Fruit fly (Drosophila melanogaster): ENCODE measurements around the gene SF1.
A peak's percentile ranks its signal among the peaks of the same experiment; 100 is the strongest.

Gene SF1

DNA sequence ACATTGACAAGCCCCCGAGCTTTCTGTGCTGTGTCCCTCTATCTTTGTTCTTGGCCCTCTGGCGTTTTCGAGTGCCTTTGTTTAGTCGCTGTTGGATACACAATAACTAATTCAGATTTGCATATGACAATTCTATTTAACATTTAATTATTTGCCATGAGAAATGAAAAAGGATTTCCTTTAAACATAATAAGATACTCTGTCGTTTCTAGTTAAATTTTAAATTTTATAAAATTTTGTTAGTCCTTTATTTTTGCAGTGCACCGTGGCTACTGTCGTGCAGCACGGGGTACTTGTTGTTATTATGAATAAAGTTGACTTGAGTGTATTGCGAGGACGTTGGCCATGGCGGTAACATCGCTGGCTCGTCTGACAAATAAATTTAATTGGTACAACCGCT is 37.4 kb upstream of the SF1 start:
- no peak for TF ChIP-seq psq (GFP tag; optimal IDR thresholded peaks at IDR 0.05)
- TF ChIP-seq fru (GFP tag; optimal IDR thresholded peaks at IDR 0.05): peak; percentile 10
- no peak for TF ChIP-seq dmrt93B (GFP tag; optimal IDR thresholded peaks at IDR 0.05)
- TF ChIP-seq foxo (GFP tag; optimal IDR thresholded peaks at IDR 0.05): peak in 1 of 2 experiments; percentile 12
- no peak for TF ChIP-seq dsf (GFP tag; optimal IDR thresholded peaks at IDR 0.05; ENCODE audit: borderline replicate concordance)
- TF ChIP-seq Dfd (GFP tag; optimal IDR thresholded peaks at IDR 0.05): no peak
- TF ChIP-seq Sp1 (GFP tag; optimal IDR thresholded peaks at IDR 0.05): no peak
- peak; percentile 6 for TF ChIP-seq HLH106 (tag; optimal IDR thresholded peaks at IDR 0.05)
- no peak for TF ChIP-seq Hr83 (GFP tag; optimal IDR thresholded peaks at IDR 0.05; ENCODE audit: poor library complexity, severe bottlenecking)
- TF ChIP-seq usp (GFP tag; optimal IDR thresholded peaks at IDR 0.05): no peak

DNA sequence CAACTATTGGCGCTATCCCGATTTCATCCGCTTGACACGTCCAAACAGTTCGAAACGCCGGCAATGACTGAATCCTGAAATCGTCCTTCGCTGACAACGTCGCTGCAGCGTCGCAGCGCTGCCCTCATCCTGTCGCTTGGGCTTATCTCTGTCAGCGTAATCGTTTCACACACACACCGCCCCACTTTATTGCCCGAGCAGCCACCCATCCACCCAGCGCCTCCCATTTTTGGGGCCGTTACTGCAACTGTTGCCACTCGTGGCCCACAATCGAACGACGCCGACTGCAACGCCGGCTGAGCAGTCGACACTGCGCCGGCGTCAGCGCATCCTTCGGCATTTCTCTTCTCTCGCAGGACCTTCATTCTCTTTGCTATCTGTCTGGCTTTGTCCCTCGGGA is 34.6 kb upstream of the SF1 start, which contains the start of gene Dscam3:
Gene Dscam3 (minus strand): TSS at position 69 of the 400 bp plus-strand sequence.
- no peak for TF ChIP-seq br (GFP tag; optimal IDR thresholded peaks at IDR 0.05)
- no peak for TF ChIP-seq tai (GFP tag; optimal IDR thresholded peaks at IDR 0.05)
- no peak for TF ChIP-seq dl (GFP tag; optimal IDR thresholded peaks at IDR 0.05; ENCODE audit: insufficient read depth in 1 of 2, partially characterized antibody in 2 of 2)
- TF ChIP-seq Mio (GFP tag; optimal IDR thresholded peaks at IDR 0.05): no peak
- no peak for TF ChIP-seq Hr78 (GFP tag; optimal IDR thresholded peaks at IDR 0.05)
- no peak for TF ChIP-seq ey (GFP tag; optimal IDR thresholded peaks at IDR 0.05)
- TF ChIP-seq sage (GFP tag; optimal IDR thresholded peaks at IDR 0.05): no peak
- no peak for TF ChIP-seq Vsx2 (GFP tag; optimal IDR thresholded peaks at IDR 0.05; ENCODE audit: partially characterized antibody)
- TF ChIP-seq CG32264 (GFP tag; optimal IDR thresholded peaks at IDR 0.05): no peak
- no peak for TF ChIP-seq Hr83 (GFP tag; optimal IDR thresholded peaks at IDR 0.05; ENCODE audit: poor library complexity, severe bottlenecking)
- no peak for TF ChIP-seq N (GFP tag; optimal IDR thresholded peaks at IDR 0.05)
- TF ChIP-seq CrebA (GFP tag; optimal IDR thresholded peaks at IDR 0.05; ENCODE audit: borderline replicate concordance): no peak
- no peak for TF ChIP-seq OdsH (GFP tag; optimal IDR thresholded peaks at IDR 0.05)
- no peak for TF ChIP-seq CG9705 (GFP tag; optimal IDR thresholded peaks at IDR 0.05)
- no peak for TF ChIP-seq Rel (GFP tag; optimal IDR thresholded peaks at IDR 0.05)
- no peak for TF ChIP-seq Rel (tag; optimal IDR thresholded peaks at IDR 0.05)
- no peak for TF ChIP-seq Jra (GFP tag; optimal IDR thresholded peaks at IDR 0.05)
- no peak for TF ChIP-seq dsf (GFP tag; optimal IDR thresholded peaks at IDR 0.05; ENCODE audit: borderline replicate concordance)
- no peak for TF ChIP-seq Dfd (GFP tag; optimal IDR thresholded peaks at IDR 0.05)

DNA sequence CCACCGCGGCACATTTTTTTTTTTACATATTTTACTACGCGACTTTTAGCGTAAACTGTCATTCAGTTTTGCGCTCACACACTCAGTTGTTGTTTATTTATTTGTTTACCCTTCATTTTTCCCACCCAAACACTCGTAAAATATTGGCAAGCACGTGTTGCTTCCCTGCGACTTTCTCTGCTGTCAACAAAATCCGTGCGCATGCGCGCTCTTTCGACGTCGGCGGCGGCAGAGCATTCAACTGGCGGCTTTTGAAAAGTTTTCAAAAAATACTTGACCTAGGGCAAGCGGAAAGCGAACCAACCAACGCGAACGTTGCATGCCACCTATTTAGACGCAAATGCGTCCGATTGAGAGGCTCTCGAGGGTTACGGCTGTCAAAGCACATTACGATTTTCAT is 33.4 kb upstream of the SF1 start:
- TF ChIP-seq brk (GFP tag; optimal IDR thresholded peaks at IDR 0.05) (no peak), Mio (GFP tag; optimal IDR thresholded peaks at IDR 0.05) (no peak), Hr78 (GFP tag; optimal IDR thresholded peaks at IDR 0.05) (no peak), Abd-B (GFP tag; optimal IDR thresholded peaks at IDR 0.05) (no peak), usp (GFP tag; optimal IDR thresholded peaks at IDR 0.05) (no peak), Rel (GFP tag; optimal IDR thresholded peaks at IDR 0.05) (no peak), Rel (tag; optimal IDR thresholded peaks at IDR 0.05) (no peak), Dfd (GFP tag; optimal IDR thresholded peaks at IDR 0.05) (no peak), tai (GFP tag; optimal IDR thresholded peaks at IDR 0.05) (no peak), sv (GFP tag; optimal IDR thresholded peaks at IDR 0.05) (no peak), foxo (GFP tag; optimal IDR thresholded peaks at IDR 0.05) (no peak)

dm6 chr3R:17526059-17526592 is 14.1 kb upstream of the SF1 start:
- TF ChIP-seq tai (GFP tag; optimal IDR thresholded peaks at IDR 0.05) (no peak), CG9705 (GFP tag; optimal IDR thresholded peaks at IDR 0.05) (no peak), HLH106 (tag; optimal IDR thresholded peaks at IDR 0.05) (no peak), sage (GFP tag; optimal IDR thresholded peaks at IDR 0.05) (no peak), Hr83 (GFP tag; optimal IDR thresholded peaks at IDR 0.05; ENCODE audit: poor library complexity, severe bottlenecking) (no peak), Myc (optimal IDR thresholded peaks at IDR 0.05) (no peak), fru (GFP tag; optimal IDR thresholded peaks at IDR 0.05) (no peak), N (GFP tag; optimal IDR thresholded peaks at IDR 0.05) (no peak), psq (GFP tag; optimal IDR thresholded peaks at IDR 0.05) (no peak), pan (optimal IDR thresholded peaks at IDR 0.05) (no peak), Dif (GFP tag; optimal IDR thresholded peaks at IDR 0.05; ENCODE audit: partially characterized antibody) (no peak), Rel (GFP tag; optimal IDR thresholded peaks at IDR 0.05) (no peak), Rel (tag; optimal IDR thresholded peaks at IDR 0.05) (no peak), woc (GFP tag; optimal IDR thresholded peaks at IDR 0.05) (no peak), dmrt93B (GFP tag; optimal IDR thresholded peaks at IDR 0.05) (no peak)
